Worm (Caenorhabditis elegans): Measurements from ENCODE around the gene snet-1.

DNA sequence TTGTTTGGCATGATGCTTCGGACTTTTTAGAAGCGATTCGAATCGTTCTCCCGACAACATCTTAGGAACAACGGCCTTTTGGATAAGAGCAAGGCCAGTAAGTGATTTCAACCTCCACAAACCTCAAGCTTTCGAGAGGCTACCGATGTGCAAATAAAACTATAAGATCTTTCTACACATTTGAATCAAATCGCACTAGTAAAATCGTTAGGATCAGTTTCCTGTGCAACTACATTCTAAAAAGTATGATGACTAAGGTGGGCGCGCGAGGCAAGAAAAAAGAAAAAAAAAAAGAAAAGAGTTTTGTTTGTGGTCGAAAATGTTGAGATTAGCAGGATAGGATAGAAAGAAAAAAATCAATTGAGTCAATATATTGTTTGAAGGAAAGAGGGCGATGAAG lies 23.9 kb downstream of the snet-1 start, which contains the start of gene tmem-24:
- TF ChIP-seq blmp-1 (tag; optimal IDR thresholded peaks at IDR 0.05; ENCODE audit: insufficient read depth) (no peak), ama-1 (optimal IDR thresholded peaks at IDR 0.05) (no peak), snpc-4 (tag; optimal IDR thresholded peaks at IDR 0.05) (no peak), nhr-25 (tag; optimal IDR thresholded peaks at IDR 0.05) (no peak), sem-4 (tag; optimal IDR thresholded peaks at IDR 0.05) (no peak), zag-1 (tag; optimal IDR thresholded peaks at IDR 0.05) (no peak), ceh-16 (tag; optimal IDR thresholded peaks at IDR 0.05) (no peak)

Measured in whole organism, L2 larva.